Fruit fly (Drosophila melanogaster) whole organism, embryonic: Measurements from ENCODE around the gene trx.

Source experiments
- ATbp ChIP-seq: fragments of 200-800 bp; sonication (Bioruptor generic); optimal IDR thresholded peaks from 2 replicates; lab custom pipeline; 2017; ENCODE audit warnings: missing biosample characterization, mild to moderate bottlenecking, missing genetic modification characterization, missing genetic modification reagents
- Atf-2 ChIP-seq: fragments of 200-800 bp; sonication (Bioruptor generic); optimal IDR thresholded peaks from 2 replicates; lab custom pipeline; 2016; ENCODE audit warnings: missing biosample characterization, missing genetic modification characterization
- Awh ChIP-seq: fragments of 200-800 bp; sonication (Bioruptor generic); IDR thresholded peaks from 2 replicates; pipeline ENCODE4, ENCODE4 v1.3.6; 2022; ENCODE audit warnings: missing biosample characterization, missing genetic modification characterization
- CG10147 ChIP-seq: fragments of 200-800 bp; sonication (Bioruptor generic); optimal IDR thresholded peaks from 2 replicates; lab custom pipeline; 2019; ENCODE audit warnings: missing biosample characterization, mild to moderate bottlenecking, missing genetic modification characterization, moderate library complexity
- CG10209 ChIP-seq: fragments of 200-800 bp; sonication (Bioruptor generic); optimal IDR thresholded peaks from 3 replicates; lab custom pipeline; 2017; ENCODE audit warnings: missing biosample characterization, mild to moderate bottlenecking, missing genetic modification characterization, missing genetic modification reagents
- CG1024 ChIP-seq: fragments of 200-800 bp; sonication (Bioruptor generic); IDR thresholded peaks from 2 replicates; pipeline ENCODE4 v1.3.6; 2022; ENCODE audit warnings: missing biosample characterization, missing genetic modification characterization
- CG10366 ChIP-seq: fragments of 200-800 bp; sonication (Bioruptor generic); IDR thresholded peaks from 2 replicates; pipeline ENCODE4 v1.3.6; 2022; ENCODE audit warnings: missing biosample characterization, missing genetic modification characterization
- CG10543 ChIP-seq: fragments of 200-800 bp; sonication (Bioruptor generic); optimal IDR thresholded peaks from 3 replicates; lab custom pipeline; 2017; ENCODE audit warnings: missing biosample characterization, mild to moderate bottlenecking, missing genetic modification characterization, moderate library complexity
- CG11560 ChIP-seq: fragments of 200-800 bp; sonication (Bioruptor generic); IDR thresholded peaks from 3 replicates; pipeline ENCODE4 v1.3.6; 2022; ENCODE audit warnings: missing biosample characterization, missing genetic modification characterization
- CG12744 ChIP-seq: fragments of 200-800 bp; sonication (Bioruptor generic); optimal IDR thresholded peaks from 2 replicates; lab custom pipeline; 2016; ENCODE audit warnings: missing biosample characterization, missing genetic modification characterization
- CG13296 ChIP-seq: fragments of 200-800 bp; sonication (Bioruptor generic); optimal IDR thresholded peaks from 3 replicates; lab custom pipeline; 2018; ENCODE audit warnings: missing biosample characterization, mild to moderate bottlenecking, missing genetic modification characterization
- CG15696 ChIP-seq: fragments of 200-800 bp; sonication (Bioruptor generic); optimal IDR thresholded peaks from 2 replicates; lab custom pipeline; 2019; ENCODE audit warnings: missing biosample characterization, mild to moderate bottlenecking, missing genetic modification characterization, moderate library complexity
- CG16779 ChIP-seq: fragments of 200-800 bp; sonication (Bioruptor generic); IDR thresholded peaks from 2 replicates; pipeline ENCODE4 v1.3.6; 2022; ENCODE audit warnings: missing biosample characterization, missing genetic modification characterization
- CG18599 ChIP-seq: fragments of 200-800 bp; sonication (Bioruptor generic); optimal IDR thresholded peaks from 3 replicates; lab custom pipeline; 2017; ENCODE audit warnings: missing biosample characterization, missing genetic modification characterization, mild to moderate bottlenecking, moderate library complexity, missing genetic modification reagents
- CG2120 ChIP-seq: fragments of 200-800 bp; sonication (Bioruptor generic); optimal IDR thresholded peaks from 3 replicates; lab custom pipeline; 2016; ENCODE audit warnings: missing biosample characterization, missing genetic modification characterization
- CG33557 ChIP-seq: fragments of 200-800 bp; sonication (Bioruptor generic); optimal IDR thresholded peaks from 2 replicates; lab custom pipeline; 2019; ENCODE audit warnings: missing biosample characterization, mild to moderate bottlenecking, missing genetic modification characterization, moderate library complexity
- CG4282 ChIP-seq: fragments of 200-800 bp; sonication (Bioruptor generic); optimal IDR thresholded peaks from 2 replicates; lab custom pipeline; 2016; ENCODE audit warnings: missing biosample characterization, missing genetic modification characterization
- CG43689 ChIP-seq: fragments of 200-800 bp; sonication (Bioruptor generic); IDR thresholded peaks from 2 replicates; pipeline ENCODE4 v1.3.6; 2022; ENCODE audit warnings: missing biosample characterization, missing genetic modification characterization
- CG4730 ChIP-seq: fragments of 200-800 bp; sonication (Bioruptor generic); IDR thresholded peaks from 2 replicates; pipeline ENCODE4 v1.3.6; 2022; ENCODE audit warnings: missing biosample characterization, missing genetic modification characterization
- CG6654 ChIP-seq: fragments of 200-800 bp; sonication (Bioruptor generic); optimal IDR thresholded peaks from 2 replicates; lab custom pipeline; 2017; ENCODE audit warnings: missing biosample characterization, mild to moderate bottlenecking, missing genetic modification characterization
- CG6791 ChIP-seq: fragments of 200-800 bp; sonication (Bioruptor generic); IDR thresholded peaks from 3 replicates; pipeline ENCODE4 v1.3.6; 2022; ENCODE audit warnings: missing biosample characterization, missing genetic modification characterization; ENCODE audit not compliant: partially characterized antibody
- CG7271 ChIP-seq: fragments of 200-800 bp; sonication (Bioruptor generic); optimal IDR thresholded peaks from 2 replicates; lab custom pipeline; 2018; ENCODE audit warnings: missing biosample characterization, mild to moderate bottlenecking, missing genetic modification characterization, moderate library complexity
- CG7786 ChIP-seq: fragments of 200-800 bp; sonication (Bioruptor generic); optimal IDR thresholded peaks from 2 replicates; lab custom pipeline; 2016; ENCODE audit warnings: missing biosample characterization, missing genetic modification characterization
- CG7963 ChIP-seq: fragments of 200-800 bp; sonication (Bioruptor generic); IDR thresholded peaks from 3 replicates; pipeline ENCODE4 v1.3.6; 2022; ENCODE audit warnings: missing biosample characterization, missing genetic modification characterization; ENCODE audit not compliant: partially characterized antibody
- CG8290 ChIP-seq, 3 experiments: fragments of 200-800 bp; sonication (Bioruptor generic); optimal IDR thresholded peaks; 2 replicates each; lab custom pipeline; 2016 to 2019; ENCODE audit warnings: missing biosample characterization in 3 of 3, missing genetic modification characterization in 3 of 3, mild to moderate bottlenecking in 2 of 3, moderate library complexity in 1 of 3
- CG9932 ChIP-seq: fragments of 200-800 bp; sonication (Bioruptor generic); IDR thresholded peaks from 2 replicates; pipeline ENCODE4 v1.3.6; 2022; ENCODE audit warnings: missing biosample characterization, missing genetic modification characterization
- Dfd ChIP-seq, 2 experiments: fragments of >200 bp; optimal IDR thresholded peaks; 2 replicates each; lab custom pipeline; 2017; ENCODE audit warnings: missing biosample characterization in 2 of 2, missing genetic modification characterization in 2 of 2
- Hmr ChIP-seq: fragments of 200-800 bp; sonication (Bioruptor generic); optimal IDR thresholded peaks from 3 replicates; lab custom pipeline; 2017; ENCODE audit warnings: mild to moderate bottlenecking, missing biosample characterization, missing genetic modification reagents, missing genetic modification characterization
- Jarid2 ChIP-seq: fragments of 200-800 bp; sonication (Bioruptor generic); optimal IDR thresholded peaks from 3 replicates; lab custom pipeline; 2017; ENCODE audit warnings: mild to moderate bottlenecking, missing biosample characterization, missing genetic modification reagents, missing genetic modification characterization
- Mrtf ChIP-seq: fragments of 200-800 bp; sonication (Bioruptor generic); IDR thresholded peaks from 3 replicates; pipeline ENCODE4 v1.3.6; 2022; ENCODE audit warnings: missing biosample characterization, missing genetic modification characterization
- Opbp ChIP-seq: fragments of 200-800 bp; sonication (Bioruptor generic); IDR thresholded peaks from 3 replicates; pipeline ENCODE4 v1.3.6; 2022; ENCODE audit warnings: missing biosample characterization, missing genetic modification characterization; ENCODE audit not compliant: partially characterized antibody
- Rfx ChIP-seq: fragments of 200-800 bp; sonication (Bioruptor generic); IDR thresholded peaks from 2 replicates; pipeline ENCODE4 v1.3.6; 2022; ENCODE audit warnings: missing biosample characterization, missing genetic modification characterization
- Xrp1 ChIP-seq: fragments of 200-800 bp; sonication (Bioruptor generic); IDR thresholded peaks from 2 replicates; pipeline ENCODE4 v1.3.6; 2022; ENCODE audit warnings: missing biosample characterization, missing genetic modification characterization
- ara ChIP-seq: fragments of 200-800 bp; sonication (Bioruptor generic); IDR thresholded peaks from 2 replicates; pipeline ENCODE4 v1.3.6; 2022; ENCODE audit warnings: missing biosample characterization, missing genetic modification characterization
- danr ChIP-seq: fragments of 200-800 bp; sonication (Bioruptor generic); IDR thresholded peaks from 2 replicates; pipeline ENCODE4 v1.3.6; 2022; ENCODE audit warnings: missing biosample characterization, missing genetic modification characterization
- dm ChIP-seq: fragments of 200-800 bp; sonication (Bioruptor generic); optimal IDR thresholded peaks from 3 replicates; lab custom pipeline; 2016; ENCODE audit warnings: missing biosample characterization, missing genetic modification characterization
- fd64A ChIP-seq: fragments of 200-800 bp; sonication (Bioruptor generic); optimal IDR thresholded peaks from 3 replicates; lab custom pipeline; 2018; ENCODE audit warnings: missing biosample characterization, mild to moderate bottlenecking, missing genetic modification characterization
- fu2 ChIP-seq: fragments of 200-800 bp; sonication (Bioruptor generic); optimal IDR thresholded peaks from 2 replicates; lab custom pipeline; 2016; ENCODE audit warnings: missing biosample characterization, missing genetic modification characterization
- gce ChIP-seq: fragments of 200-800 bp; sonication (Bioruptor generic); IDR thresholded peaks from 3 replicates; pipeline ENCODE4 v1.3.6; 2022; ENCODE audit warnings: missing biosample characterization, missing genetic modification characterization
- gsb-n ChIP-seq: fragments of 200-800 bp; sonication (Bioruptor generic); optimal IDR thresholded peaks from 3 replicates; lab custom pipeline; 2018; ENCODE audit warnings: missing biosample characterization, mild to moderate bottlenecking, missing genetic modification characterization
- jing ChIP-seq: fragments of 200-800 bp; sonication (Bioruptor generic); optimal IDR thresholded peaks from 2 replicates; lab custom pipeline; 2018; ENCODE audit warnings: missing biosample characterization, mild to moderate bottlenecking, missing genetic modification characterization
- kay ChIP-seq: fragments of 200-800 bp; sonication (Bioruptor generic); optimal IDR thresholded peaks from 2 replicates; lab custom pipeline; 2016; ENCODE audit warnings: missing biosample characterization, missing genetic modification characterization
- mam ChIP-seq: fragments of 200-800 bp; sonication (Bioruptor generic); optimal IDR thresholded peaks from 3 replicates; lab custom pipeline; 2016; ENCODE audit warnings: missing biosample characterization, missing genetic modification characterization
- onecut ChIP-seq: fragments of 200-800 bp; sonication (Bioruptor generic); IDR thresholded peaks from 2 replicates; pipeline ENCODE4 v1.3.6; 2022; ENCODE audit warnings: missing biosample characterization, missing genetic modification characterization
- pita ChIP-seq: fragments of 200-800 bp; sonication (Bioruptor generic); optimal IDR thresholded peaks from 2 replicates; lab custom pipeline; 2017; ENCODE audit warnings: missing biosample characterization, mild to moderate bottlenecking, missing genetic modification characterization
- psq ChIP-seq: fragments of 200-800 bp; sonication (Bioruptor generic); optimal IDR thresholded peaks from 2 replicates; lab custom pipeline; 2017; ENCODE audit warnings: missing biosample characterization, missing genetic modification characterization
- ssp ChIP-seq: fragments of 200-800 bp; sonication (Bioruptor generic); IDR thresholded peaks from 2 replicates; pipeline ENCODE4 v1.3.6; 2022; ENCODE audit warnings: missing biosample characterization, missing genetic modification characterization
- sug ChIP-seq: fragments of 200-800 bp; optimal IDR thresholded peaks from 2 replicates; lab custom pipeline; 2019; ENCODE audit warnings: missing biosample characterization, mild to moderate bottlenecking, missing genetic modification characterization, moderate library complexity
- tna ChIP-seq: fragments of 200-800 bp; sonication (Bioruptor generic); IDR thresholded peaks from 2 replicates; pipeline ENCODE4 v1.3.6; 2022; ENCODE audit warnings: missing biosample characterization, missing genetic modification characterization; ENCODE audit not compliant: partially characterized antibody
- wek ChIP-seq: fragments of 200-800 bp; sonication (Bioruptor generic); optimal IDR thresholded peaks from 3 replicates; lab custom pipeline; 2018; ENCODE audit warnings: missing biosample characterization, mild to moderate bottlenecking, missing genetic modification characterization, moderate library complexity
- zf30C ChIP-seq: fragments of 200-800 bp; sonication (Bioruptor generic); optimal IDR thresholded peaks from 3 replicates; lab custom pipeline; 2018; ENCODE audit warnings: missing biosample characterization, mild to moderate bottlenecking, missing genetic modification characterization

Gene trx

DNA sequence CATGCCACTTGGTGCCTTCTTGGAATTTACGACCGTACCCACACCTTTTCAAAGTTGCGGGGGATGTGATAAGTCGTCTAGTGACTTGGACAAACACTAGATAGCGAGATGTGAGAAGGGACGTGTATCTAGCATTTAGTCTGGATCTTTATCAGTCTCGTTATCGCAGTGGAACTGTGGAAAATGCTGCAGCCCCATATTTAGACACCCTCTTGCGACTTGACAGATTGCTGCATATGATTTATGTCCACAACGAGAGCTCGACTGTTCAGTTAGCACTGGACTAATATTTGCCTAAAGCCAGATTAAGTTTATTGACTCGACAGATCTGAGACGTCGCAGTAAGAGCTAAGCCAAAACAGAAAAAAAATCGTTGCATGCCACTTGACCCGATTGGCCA lies 13.2 kb upstream of the trx start (continued):
- no peak for TF ChIP-seq Dfd (GFP tag; optimal IDR thresholded peaks at IDR 0.05; lab: Kevin White, UChicago)
- peak; percentile 62 for TF ChIP-seq CG13296 (GFP tag; lab: Kevin White, UChicago)
- TF ChIP-seq CG11560 (tag; lab: Robert Waterston, UW): no peak
- TF ChIP-seq CG7786 (GFP tag; lab: Kevin White, UChicago): no peak
- no peak for TF ChIP-seq CG12744 (GFP tag; lab: Kevin White, UChicago)
- no peak for TF ChIP-seq CG7963
- no peak for TF ChIP-seq Hmr (GFP tag; lab: Kevin White, UChicago)
- no peak for TF ChIP-seq Rfx
- peak; percentile 70 for TF ChIP-seq ATbp (GFP tag; lab: Kevin White, UChicago)
- TF ChIP-seq CG33557 (GFP tag; lab: Kevin White, UChicago): peak; percentile 21
- peak; percentile 38 for TF ChIP-seq CG10543 (GFP tag; lab: Kevin White, UChicago)
- TF ChIP-seq Opbp (GFP tag; lab: Robert Waterston, UW): no peak
- TF ChIP-seq CG9932 (GFP tag; lab: Robert Waterston, UW): no peak
- no peak for TF ChIP-seq CG8290 (GFP tag; optimal IDR thresholded peaks at IDR 0.05; lab: Kevin White, UChicago)
- peak in 1 of 2 experiments; percentile 16 for TF ChIP-seq CG8290 (tag; optimal IDR thresholded peaks at IDR 0.05; lab: Kevin White, UChicago)
- no peak for TF ChIP-seq CG4282 (GFP tag; lab: Kevin White, UChicago)
- no peak for TF ChIP-seq Mrtf (GFP tag; lab: Robert Waterston, UW)
- no peak for TF ChIP-seq fu2 (GFP tag; lab: Kevin White, UChicago)
- TF ChIP-seq sug (tag; lab: Kevin White, UChicago): peak; percentile 70
- no peak for TF ChIP-seq kay (GFP tag; lab: Kevin White, UChicago)
- no peak for TF ChIP-seq CG2120
- no peak for TF ChIP-seq Awh (GFP tag; lab: Robert Waterston, UW)
- TF ChIP-seq Xrp1 (GFP tag; lab: Robert Waterston, UW): peak; percentile 35; the same call in 1 of the 2 replicates
- TF ChIP-seq jing: no peak
- no peak for TF ChIP-seq mam
- peak; percentile 82 for TF ChIP-seq fd64A (GFP tag; lab: Kevin White, UChicago)
- TF ChIP-seq Jarid2 (GFP tag; lab: Kevin White, UChicago): peak; percentile 27
- no peak for TF ChIP-seq CG43689 (GFP tag; lab: Robert Waterston, UW)
- TF ChIP-seq psq: no peak
- TF ChIP-seq ssp (GFP tag; lab: Robert Waterston, UW): no peak
- no peak for TF ChIP-seq CG10366 (GFP tag; lab: Robert Waterston, UW)
- TF ChIP-seq zf30C (GFP tag; lab: Kevin White, UChicago): no peak
- TF ChIP-seq CG10209: no peak
- TF ChIP-seq CG6654 (GFP tag; lab: Kevin White, UChicago): no peak
- no peak for TF ChIP-seq ara
- no peak for TF ChIP-seq gsb-n (tag; lab: Kevin White, UChicago)
- TF ChIP-seq Atf-2 (GFP tag; lab: Kevin White, UChicago): no peak
- peak; percentile 45 for TF ChIP-seq wek (GFP tag; lab: Kevin White, UChicago)
- TF ChIP-seq CG10147: no peak
- TF ChIP-seq danr (GFP tag; lab: Robert Waterston, UW): no peak
- TF ChIP-seq pita: no peak
- TF ChIP-seq tna (GFP tag; lab: Robert Waterston, UW): no peak
- no peak for TF ChIP-seq CG6791 (GFP tag; lab: Robert Waterston, UW)
- TF ChIP-seq CG1024 (GFP tag; lab: Robert Waterston, UW): 0 out of 2 replicates have a peak, but pooled peaks have one; percentile 30
- TF ChIP-seq onecut (GFP tag; lab: Robert Waterston, UW): no peak; the same call in none of the 2 replicates
- peak; percentile 37 for TF ChIP-seq CG15696 (tag; lab: Kevin White, UChicago)
- TF ChIP-seq CG16779 (GFP tag; lab: Robert Waterston, UW): no peak
- TF ChIP-seq dm (GFP tag; lab: Kevin White, UChicago): no peak
- TF ChIP-seq CG4730 (GFP tag; lab: Robert Waterston, UW): no peak
- peak; percentile 52 for TF ChIP-seq CG18599
- TF ChIP-seq CG7271 (tag; lab: Kevin White, UChicago): no peak
- no peak; the same call in 2 of the 3 replicates for TF ChIP-seq gce (GFP tag; lab: Robert Waterston, UW)
